Worm (Caenorhabditis elegans) whole organism, L3 larva: ENCODE data around the gene snt-7.

Source experiments
- R02D3.7 ChIP-seq: fragments of 150-350 bp; optimal IDR thresholded peaks from 2 replicates; lab custom pipeline; 2014; ENCODE audit warnings: missing biosample characterization, missing genetic modification characterization
- ZK546.5 ChIP-seq: sonication (generic microtip); optimal IDR thresholded peaks from 2 replicates; lab custom pipeline; 2017; ENCODE audit warnings: missing biosample characterization, missing genetic modification characterization
- ama-1 ChIP-seq: fragments of 150-350 bp; optimal IDR thresholded peaks from 2 replicates; lab custom pipeline; 2018
- ceh-28 ChIP-seq: fragments of 150-350 bp; optimal IDR thresholded peaks from 2 replicates; lab custom pipeline; 2014; ENCODE audit warnings: missing biosample characterization, missing genetic modification reagents, missing genetic modification characterization
- ceh-82 ChIP-seq: fragments of 150-350 bp; optimal IDR thresholded peaks from 2 replicates; lab custom pipeline; 2014; ENCODE audit warnings: missing biosample characterization, missing genetic modification characterization
- daf-12 ChIP-seq: fragments of 150-350 bp; optimal IDR thresholded peaks from 2 replicates; lab custom pipeline; 2014; ENCODE audit warnings: missing biosample characterization, missing genetic modification reagents, missing genetic modification characterization
- egl-5 ChIP-seq: fragments of 150-350 bp; optimal IDR thresholded peaks from 2 replicates; lab custom pipeline; 2017; ENCODE audit warnings: missing biosample characterization, missing genetic modification reagents, missing genetic modification characterization, inconsistent platforms
- elt-2 ChIP-seq: sonication (generic microtip); optimal IDR thresholded peaks from 2 replicates; lab custom pipeline; 2016; ENCODE audit warnings: missing genetic modification reagents, mild to moderate bottlenecking, missing genetic modification characterization, missing compliant biosample characterization
- fkh-10 ChIP-seq: sonication (generic microtip); optimal IDR thresholded peaks from 2 replicates; lab custom pipeline; 2017; ENCODE audit warnings: missing biosample characterization, missing genetic modification reagents, missing genetic modification characterization
- fkh-2 ChIP-seq: fragments of 150-350 bp; optimal IDR thresholded peaks from 2 replicates; lab custom pipeline; 2014; ENCODE audit warnings: missing biosample characterization, missing genetic modification reagents, missing genetic modification characterization
- fos-1 ChIP-seq: fragments of 150-350 bp; optimal IDR thresholded peaks from 2 replicates; lab custom pipeline; 2014; ENCODE audit warnings: missing biosample characterization, missing genetic modification characterization
- hmg-11 ChIP-seq: sonication (generic microtip); optimal IDR thresholded peaks from 2 replicates; lab custom pipeline; 2016; ENCODE audit warnings: missing genetic modification characterization, missing compliant biosample characterization
- jun-1 ChIP-seq: fragments of 150-350 bp; optimal IDR thresholded peaks from 2 replicates; lab custom pipeline; 2014; ENCODE audit warnings: missing biosample characterization, missing genetic modification reagents, missing genetic modification characterization
- lin-39 ChIP-seq: fragments of 150-350 bp; optimal IDR thresholded peaks from 2 replicates; lab custom pipeline; 2018; ENCODE audit warnings: missing biosample characterization, missing genetic modification reagents, missing genetic modification characterization
- lsy-12 ChIP-seq: sonication (generic microtip); optimal IDR thresholded peaks from 2 replicates; lab custom pipeline; 2016; ENCODE audit warnings: mild to moderate bottlenecking, missing genetic modification characterization, missing compliant biosample characterization
- mml-1 ChIP-seq: fragments of 150-350 bp; sonication (generic microtip); optimal IDR thresholded peaks from 3 replicates; lab custom pipeline; 2014; ENCODE audit warnings: missing biosample characterization, missing genetic modification characterization
- nfya-1 ChIP-seq: sonication (generic microtip); optimal IDR thresholded peaks from 2 replicates; lab custom pipeline; 2017; ENCODE audit warnings: missing genetic modification characterization, mild to moderate bottlenecking, missing compliant biosample characterization, antibody characterized with exemption, moderate library complexity; ENCODE audit not compliant: insufficient read depth
- nhr-12 ChIP-seq: fragments of 150-350 bp; optimal IDR thresholded peaks from 2 replicates; lab custom pipeline; 2014; ENCODE audit warnings: missing biosample characterization, missing genetic modification characterization
- nhr-25 ChIP-seq: sonication (generic microtip); optimal IDR thresholded peaks from 2 replicates; lab custom pipeline; 2017; ENCODE audit warnings: missing biosample characterization, missing genetic modification characterization
- nhr-28 ChIP-seq: fragments of 150-350 bp; optimal IDR thresholded peaks from 2 replicates; lab custom pipeline; 2014; ENCODE audit warnings: missing biosample characterization, missing genetic modification characterization
- nhr-43 ChIP-seq: sonication (generic microtip); optimal IDR thresholded peaks from 2 replicates; lab custom pipeline; 2016; ENCODE audit warnings: mild to moderate bottlenecking, missing genetic modification characterization, missing compliant biosample characterization; ENCODE audit not compliant: poor library complexity, severe bottlenecking
- pha-4 ChIP-seq: fragments of 150-350 bp; optimal IDR thresholded peaks from 2 replicates; lab custom pipeline; 2014; ENCODE audit warnings: missing biosample characterization, missing genetic modification reagents, missing genetic modification characterization
- pqm-1 ChIP-seq: fragments of 150-350 bp; optimal IDR thresholded peaks from 2 replicates; lab custom pipeline; 2017; ENCODE audit warnings: missing biosample characterization, missing genetic modification characterization, inconsistent platforms
- tbx-2 ChIP-seq: sonication (generic microtip); optimal IDR thresholded peaks from 2 replicates; lab custom pipeline; 2016; ENCODE audit warnings: mild to moderate bottlenecking, missing genetic modification characterization, missing compliant biosample characterization
- unc-39 ChIP-seq: sonication (generic microtip); optimal IDR thresholded peaks from 4 replicates; lab custom pipeline; 2017; ENCODE audit warnings: missing biosample characterization, missing genetic modification characterization
- unc-62 ChIP-seq: fragments of 150-350 bp; sonication (generic microtip); optimal IDR thresholded peaks from 4 replicates; lab custom pipeline; 2014; ENCODE audit warnings: missing biosample characterization, missing genetic modification reagents, missing genetic modification characterization
- zag-1 ChIP-seq: fragments of 150-350 bp; optimal IDR thresholded peaks from 2 replicates; lab custom pipeline; 2014; ENCODE audit warnings: missing biosample characterization, missing genetic modification characterization
- ztf-11 ChIP-seq: fragments of 150-350 bp; optimal IDR thresholded peaks from 2 replicates; lab custom pipeline; 2014; ENCODE audit warnings: missing biosample characterization, missing genetic modification characterization
- ztf-4 ChIP-seq: fragments of 150-350 bp; optimal IDR thresholded peaks from 2 replicates; lab custom pipeline; 2014; ENCODE audit warnings: missing biosample characterization, missing genetic modification characterization

snt-7 gene

DNA sequence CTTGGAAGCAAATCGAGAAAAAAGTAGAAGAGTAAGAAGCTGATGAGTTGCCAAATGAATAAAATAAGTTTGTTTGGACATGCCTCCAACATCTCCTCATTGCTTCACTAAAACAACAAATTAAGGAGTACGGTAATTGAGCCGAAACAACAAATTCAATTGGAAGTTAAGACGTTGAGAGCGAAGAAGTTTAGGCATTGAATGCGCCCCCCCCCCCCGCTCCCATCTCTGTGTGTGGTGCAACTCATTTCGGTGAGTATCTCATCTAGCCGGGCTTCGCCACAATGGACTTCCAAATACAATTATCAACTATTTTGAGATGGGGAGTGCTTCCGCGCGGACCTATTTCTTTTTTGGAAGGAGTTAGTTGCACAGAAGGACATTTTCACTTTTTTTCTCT is 43.9 kb downstream of the snt-7 start:
- TF ChIP-seq daf-12 (tag; lab: Kevin White, UChicago) (no peak), fkh-2 (tag; lab: Kevin White, UChicago) (no peak), lsy-12 (tag; lab: Kevin White, UChicago) (no peak), unc-62 (GFP tag; lab: Kevin White, UChicago) (no peak), zag-1 (tag; lab: Kevin White, UChicago) (no peak), ceh-28 (tag; lab: Kevin White, UChicago) (no peak), ZK546.5 (tag; lab: Kevin White, UChicago) (no peak), nhr-12 (no peak), egl-5 (tag; lab: Kevin White, UChicago) (no peak), pha-4 (tag; lab: Kevin White, UChicago) (no peak), nhr-28 (no peak), ama-1 (lab: Kevin White, UChicago) (no peak), ztf-4 (tag; lab: Kevin White, UChicago) (no peak), mml-1 (no peak), ceh-82 (tag; lab: Kevin White, UChicago) (no peak), R02D3.7 (tag; lab: Kevin White, UChicago) (no peak)

DNA sequence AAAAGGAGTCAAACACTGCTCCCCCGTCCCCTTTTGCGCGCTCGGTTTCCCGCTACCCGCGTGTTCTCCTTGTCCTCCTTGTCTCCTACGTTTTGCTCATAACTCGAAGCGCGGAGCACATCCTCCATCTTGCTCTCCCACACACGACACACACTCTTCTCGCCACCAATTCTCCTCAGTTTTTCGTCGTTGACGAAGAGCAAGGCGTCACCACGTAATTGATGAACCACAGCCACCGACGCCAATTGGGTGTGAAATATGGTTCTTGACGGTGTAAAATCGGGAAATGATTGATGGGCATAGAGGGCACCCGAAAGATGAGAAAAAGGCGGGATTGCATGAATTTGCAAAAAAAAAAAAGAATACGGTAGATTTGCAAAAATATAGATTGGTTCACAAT is 50.1 kb downstream of the snt-7 start:
- TF ChIP-seq nhr-25 (tag; lab: Kevin White, UChicago): no peak
- peak; percentile 59 for TF ChIP-seq lin-39 (tag; lab: Kevin White, UChicago)

ce11 chrX:15148389-15148788 is 50.6 kb downstream of the snt-7 start:
- TF ChIP-seq lsy-12 (tag; lab: Kevin White, UChicago) (no peak), fos-1 (tag; lab: Kevin White, UChicago) (no peak), ama-1 (lab: Kevin White, UChicago) (no peak), nhr-25 (tag; lab: Kevin White, UChicago) (no peak), fkh-2 (tag; lab: Kevin White, UChicago) (no peak), ztf-11 (tag; lab: Kevin White, UChicago) (no peak), unc-39 (no peak), jun-1 (tag; lab: Kevin White, UChicago) (no peak), nhr-43 (tag; lab: Kevin White, UChicago) (no peak), lin-39 (tag; lab: Kevin White, UChicago) (no peak)

DNA sequence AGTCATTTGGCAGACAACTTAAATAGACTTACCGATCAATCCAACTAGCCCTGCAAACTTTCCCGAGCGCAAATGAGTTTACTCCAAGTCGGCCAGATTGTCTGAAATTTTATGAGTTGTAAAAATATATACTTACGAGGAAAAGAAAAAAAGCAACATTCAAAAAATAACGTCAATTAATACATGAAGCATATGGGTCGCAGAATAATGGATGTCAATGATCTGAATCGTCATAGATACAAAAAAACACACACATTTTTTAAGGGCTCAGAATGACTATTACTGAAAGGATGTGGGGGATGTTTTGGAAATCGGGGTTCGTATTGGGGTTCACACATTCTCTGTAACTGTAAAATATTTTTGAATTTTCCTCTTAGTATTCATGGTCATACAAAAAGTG is 51.3 kb downstream of the snt-7 start, which contains the start of gene unc-7:
TSS of gene unc-7 (minus strand) at position 101 of the 400 bp plus-strand sequence.
- no peak for TF ChIP-seq elt-2
- TF ChIP-seq lsy-12 (tag; lab: Kevin White, UChicago): no peak

ce11 chrX:15146415-15147210 is 52.3 kb downstream of the snt-7 start:
- TF ChIP-seq fkh-10 (GFP tag; lab: Kevin White, UChicago) (no peak), pqm-1 (tag; lab: Kevin White, UChicago) (peak; percentile 6), tbx-2 (tag; lab: Kevin White, UChicago) (no peak), nhr-43 (tag; lab: Kevin White, UChicago) (peak; percentile 63), hmg-11 (tag; lab: Kevin White, UChicago) (no peak), nfya-1 (tag; lab: Kevin White, UChicago) (peak; percentile 6)
- TF ChIP-seq, all 47 proteins: peak for 3
